Worm (Caenorhabditis elegans) whole organism, L2 larva: ENCODE measurements around the gene cin-4.

Experiments used
- C34F6.9 ChIP-seq: fragments of 150-350 bp; optimal IDR thresholded peaks from 2 replicates; lab custom pipeline; 2014; ENCODE audit warnings: missing biosample characterization, missing genetic modification characterization
- F13H6.1 ChIP-seq: sonication (generic microtip); optimal IDR thresholded peaks from 2 replicates; lab custom pipeline; 2016; ENCODE audit warnings: missing genetic modification characterization, missing compliant biosample characterization
- R02D3.7 ChIP-seq: fragments of 150-350 bp; optimal IDR thresholded peaks from 2 replicates; lab custom pipeline; 2014; ENCODE audit warnings: missing biosample characterization, missing genetic modification characterization
- Y55F3AM.14 ChIP-seq: fragments of 200-800 bp; sonication (Bioruptor generic); optimal IDR thresholded peaks from 2 replicates; lab custom pipeline; 2018; ENCODE audit warnings: mild to moderate bottlenecking, missing genetic modification characterization, missing compliant biosample characterization
- ZK546.5 ChIP-seq: sonication (generic microtip); optimal IDR thresholded peaks from 2 replicates; lab custom pipeline; 2017; ENCODE audit warnings: missing biosample characterization, missing genetic modification characterization
- alr-1 ChIP-seq: fragments of 150-350 bp; optimal IDR thresholded peaks from 2 replicates; lab custom pipeline; 2014; ENCODE audit warnings: missing biosample characterization, missing genetic modification characterization
- aly-2 ChIP-seq: fragments of 150-350 bp; optimal IDR thresholded peaks from 2 replicates; lab custom pipeline; 2014; ENCODE audit warnings: missing biosample characterization, missing genetic modification characterization
- blmp-1 ChIP-seq: sonication (generic microtip); optimal IDR thresholded peaks from 2 replicates; lab custom pipeline; 2017; ENCODE audit warnings: missing genetic modification characterization, mild to moderate bottlenecking, missing compliant biosample characterization, antibody characterized with exemption, moderate library complexity; ENCODE audit not compliant: insufficient read depth
- ceh-16 ChIP-seq: fragments of 150-350 bp; optimal IDR thresholded peaks from 2 replicates; lab custom pipeline; 2014; ENCODE audit warnings: missing biosample characterization, missing genetic modification characterization
- ceh-82 ChIP-seq: fragments of 150-350 bp; optimal IDR thresholded peaks from 2 replicates; lab custom pipeline; 2014; ENCODE audit warnings: missing biosample characterization, missing genetic modification characterization
- crh-2 ChIP-seq: sonication (generic microtip); optimal IDR thresholded peaks from 2 replicates; lab custom pipeline; 2017; ENCODE audit warnings: missing biosample characterization, missing genetic modification characterization
- dmd-4 ChIP-seq: sonication (generic microtip); optimal IDR thresholded peaks from 2 replicates; lab custom pipeline; 2017; ENCODE audit warnings: missing biosample characterization, missing genetic modification characterization
- egl-27 ChIP-seq: sonication (generic microtip); optimal IDR thresholded peaks from 3 replicates; lab custom pipeline; 2017; ENCODE audit warnings: missing biosample characterization, missing genetic modification reagents, missing genetic modification characterization
- elt-1 ChIP-seq: fragments of 150-350 bp; optimal IDR thresholded peaks from 2 replicates; lab custom pipeline; 2014; ENCODE audit warnings: missing biosample characterization, missing genetic modification characterization
- elt-3 ChIP-seq: sonication (generic microtip); optimal IDR thresholded peaks from 2 replicates; lab custom pipeline; 2017; ENCODE audit warnings: missing biosample characterization, missing genetic modification characterization
- fos-1 ChIP-seq: fragments of 150-350 bp; optimal IDR thresholded peaks from 2 replicates; lab custom pipeline; 2014; ENCODE audit warnings: missing biosample characterization, missing genetic modification characterization
- gmeb-1 ChIP-seq: fragments of 150-350 bp; optimal IDR thresholded peaks from 2 replicates; lab custom pipeline; 2014; ENCODE audit warnings: missing biosample characterization, missing genetic modification characterization
- lin-13 ChIP-seq: fragments of 150-350 bp; optimal IDR thresholded peaks from 2 replicates; lab custom pipeline; 2014; ENCODE audit warnings: missing biosample characterization, missing genetic modification reagents, missing genetic modification characterization
- lin-39 ChIP-seq: fragments of 150-350 bp; optimal IDR thresholded peaks from 2 replicates; lab custom pipeline; 2014; ENCODE audit warnings: missing biosample characterization, missing genetic modification reagents, missing genetic modification characterization
- lsy-2 ChIP-seq, 2 experiments: fragments of 150-350 bp in 1 of 2; sonication (generic microtip) in 1 of 2; optimal IDR thresholded peaks; 2 replicates each; lab custom pipeline; 2014 to 2017; ENCODE audit warnings: missing biosample characterization in 2 of 2, missing genetic modification characterization in 2 of 2
- mab-5 ChIP-seq: fragments of 150-350 bp; optimal IDR thresholded peaks from 2 replicates; lab custom pipeline; 2014; ENCODE audit warnings: missing biosample characterization, missing genetic modification characterization
- mbf-1 ChIP-seq: sonication (generic microtip); optimal IDR thresholded peaks from 2 replicates; lab custom pipeline; 2017; ENCODE audit warnings: missing biosample characterization, missing genetic modification characterization
- mdl-1 ChIP-seq, 2 experiments: fragments of 150-350 bp in 1 of 2; sonication (generic microtip) in 1 of 2; optimal IDR thresholded peaks; 2 replicates each; lab custom pipeline; 2017; ENCODE audit warnings: missing biosample characterization in 2 of 2, missing genetic modification characterization in 2 of 2
- nhr-10 ChIP-seq: sonication (generic microtip); optimal IDR thresholded peaks from 2 replicates; lab custom pipeline; 2017; ENCODE audit warnings: missing biosample characterization, missing genetic modification characterization
- nhr-11 ChIP-seq: fragments of 150-350 bp; optimal IDR thresholded peaks from 2 replicates; lab custom pipeline; 2014; ENCODE audit warnings: missing biosample characterization, missing genetic modification characterization
- nhr-12 ChIP-seq: fragments of 150-350 bp; optimal IDR thresholded peaks from 2 replicates; lab custom pipeline; 2014; ENCODE audit warnings: missing biosample characterization, missing genetic modification characterization
- nhr-129 ChIP-seq: fragments of 150-350 bp; optimal IDR thresholded peaks from 2 replicates; lab custom pipeline; 2014; ENCODE audit warnings: missing biosample characterization, missing genetic modification characterization
- nhr-21 ChIP-seq: fragments of 150-350 bp; optimal IDR thresholded peaks from 2 replicates; lab custom pipeline; 2014; ENCODE audit warnings: missing biosample characterization, missing genetic modification characterization
- nhr-23 ChIP-seq: fragments of 150-350 bp; optimal IDR thresholded peaks from 2 replicates; lab custom pipeline; 2014; ENCODE audit warnings: missing biosample characterization, missing genetic modification reagents, missing genetic modification characterization
- nhr-25 ChIP-seq: fragments of 150-350 bp; sonication (generic microtip); optimal IDR thresholded peaks from 3 replicates; lab custom pipeline; 2014; ENCODE audit warnings: missing biosample characterization, missing genetic modification characterization
- nhr-77 ChIP-seq: fragments of 150-350 bp; optimal IDR thresholded peaks from 2 replicates; lab custom pipeline; 2014; ENCODE audit warnings: missing biosample characterization, missing genetic modification characterization
- peb-1 ChIP-seq: fragments of 150-350 bp; optimal IDR thresholded peaks from 2 replicates; lab custom pipeline; 2014; ENCODE audit warnings: missing biosample characterization, missing genetic modification characterization
- skn-1 ChIP-seq: sonication (generic microtip); optimal IDR thresholded peaks from 2 replicates; lab custom pipeline; 2017; ENCODE audit warnings: missing biosample characterization, missing genetic modification characterization
- sma-3 ChIP-seq: sonication (generic microtip); optimal IDR thresholded peaks from 2 replicates; lab custom pipeline; 2016; ENCODE audit warnings: missing genetic modification reagents, missing genetic modification characterization, missing compliant biosample characterization
- sma-9 ChIP-seq, 2 experiments: fragments of 150-350 bp in 1 of 2; sonication (generic microtip) in 1 of 2; optimal IDR thresholded peaks; 2 replicates each; lab custom pipeline; 2014 to 2016; ENCODE audit warnings: missing genetic modification characterization in 2 of 2, mild to moderate bottlenecking in 1 of 2, missing biosample characterization in 1 of 2, missing compliant biosample characterization in 1 of 2, missing genetic modification reagents in 1 of 2, moderate library complexity in 1 of 2
- snpc-4 ChIP-seq: fragments of 150-350 bp; optimal IDR thresholded peaks from 2 replicates; lab custom pipeline; 2014; ENCODE audit warnings: missing biosample characterization, missing genetic modification characterization
- unc-39 ChIP-seq: fragments of 150-350 bp; optimal IDR thresholded peaks from 2 replicates; lab custom pipeline; 2014; ENCODE audit warnings: missing biosample characterization, missing genetic modification characterization
- unc-55 ChIP-seq: fragments of 150-350 bp; sonication (generic microtip); optimal IDR thresholded peaks from 3 replicates; lab custom pipeline; 2014; ENCODE audit warnings: missing biosample characterization, missing genetic modification reagents, missing genetic modification characterization
- unc-62 ChIP-seq: fragments of 150-350 bp; optimal IDR thresholded peaks from 2 replicates; lab custom pipeline; 2014; ENCODE audit warnings: missing biosample characterization, missing genetic modification reagents, missing genetic modification characterization
- ztf-1 ChIP-seq: fragments of 200-800 bp; sonication (Bioruptor generic); conservative IDR thresholded peaks from 2 replicates; pipeline ENCODE4 v1.3.6; 2022; ENCODE audit warnings: missing genetic modification characterization, missing compliant biosample characterization
- ztf-11 ChIP-seq: sonication (generic microtip); optimal IDR thresholded peaks from 2 replicates; lab custom pipeline; 2017; ENCODE audit warnings: missing biosample characterization, missing genetic modification characterization
- ztf-4 ChIP-seq: fragments of 150-350 bp; optimal IDR thresholded peaks from 2 replicates; lab custom pipeline; 2014; ENCODE audit warnings: missing biosample characterization, missing genetic modification characterization

cin-4 gene

DNA sequence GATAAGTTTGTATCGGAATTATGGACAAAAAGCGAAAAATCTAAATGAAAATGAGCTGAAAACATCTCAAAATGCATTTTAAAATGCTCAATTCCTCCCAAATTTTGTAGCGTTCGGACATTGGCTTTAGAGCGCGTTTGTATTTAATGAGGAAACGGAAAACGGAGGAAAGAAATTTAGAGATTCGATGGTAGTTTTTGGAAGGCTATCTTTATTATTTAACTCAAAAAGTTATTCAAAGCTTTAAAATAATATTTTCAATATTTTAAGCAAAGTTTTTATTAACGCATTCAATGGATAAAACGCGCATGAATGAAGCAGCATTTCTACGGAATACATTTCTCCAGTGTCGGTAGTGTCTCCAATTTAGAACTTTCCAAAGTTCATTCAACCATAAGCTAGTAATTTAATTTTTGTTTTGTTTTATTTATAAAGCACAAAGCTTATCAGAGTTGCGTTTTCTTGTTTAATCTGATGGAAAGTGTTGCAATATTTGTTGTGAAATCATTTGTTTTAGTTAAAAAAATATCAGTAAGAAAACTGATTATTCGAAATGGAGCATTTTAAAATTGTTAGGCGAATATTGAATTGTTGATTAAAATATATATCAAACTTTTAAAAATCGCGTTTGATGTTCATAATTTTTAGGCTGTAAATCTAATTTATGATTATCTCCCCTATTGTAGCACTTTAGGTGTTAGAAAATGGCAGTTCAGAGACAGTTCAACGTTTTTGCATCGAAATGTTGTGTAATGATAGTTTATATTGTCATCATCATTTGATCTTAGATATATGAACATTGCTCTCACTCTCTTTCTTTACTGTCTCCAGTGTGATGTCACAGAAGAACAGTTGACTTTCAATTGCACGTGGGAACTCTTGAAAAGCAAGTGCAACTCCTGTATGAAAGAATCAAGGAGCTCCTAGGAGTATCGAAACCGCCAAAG, 34.8 kb downstream of the cin-4 start:
- TF ChIP-seq F13H6.1 (peak; percentile 55), elt-1 (tag; lab: Kevin White, UChicago) (no peak), fos-1 (tag; lab: Kevin White, UChicago) (peak; percentile 24), ztf-11 (no peak), nhr-77 (tag; lab: Kevin White, UChicago) (no peak), nhr-10 (tag; lab: Kevin White, UChicago) (no peak), crh-2 (tag; lab: Kevin White, UChicago) (peak; percentile 42), peb-1 (no peak), egl-27 (tag; lab: Kevin White, UChicago) (no peak), lsy-2 (tag; optimal IDR thresholded peaks at IDR 0.05; lab: Kevin White, UChicago) (peak; percentile 14 to 83), ztf-1 (GFP tag; lab: Robert Waterston, UW) (no peak), snpc-4 (no peak), dmd-4 (tag; lab: Kevin White, UChicago) (no peak), skn-1 (tag; lab: Kevin White, UChicago) (no peak), nhr-25 (tag; lab: Kevin White, UChicago) (no peak), mbf-1 (tag; lab: Kevin White, UChicago) (no peak), blmp-1 (tag; lab: Kevin White, UChicago) (no peak), sma-3 (GFP tag; lab: Kevin White, UChicago) (peak; percentile 73), unc-55 (GFP tag; lab: Kevin White, UChicago) (peak; percentile 77), lin-39 (no peak), elt-3 (tag; lab: Kevin White, UChicago) (no peak), lin-13 (GFP tag; lab: Kevin White, UChicago) (peak; percentile 41), R02D3.7 (no peak), aly-2 (no peak), ceh-16 (tag; lab: Kevin White, UChicago) (no peak), nhr-129 (tag; lab: Kevin White, UChicago) (peak; percentile 70), nhr-23 (no peak), unc-62 (GFP tag; lab: Kevin White, UChicago) (no peak), Y55F3AM.14 (GFP tag; lab: Kevin White, UChicago) (no peak), ztf-4 (tag; lab: Kevin White, UChicago) (peak; percentile 2), gmeb-1 (tag; lab: Kevin White, UChicago) (peak; percentile 50), mdl-1 (tag; optimal IDR thresholded peaks at IDR 0.05; lab: Kevin White, UChicago) (peak in 1 of 2 experiments; percentile 23), ZK546.5 (no peak), sma-9 (GFP tag; optimal IDR thresholded peaks at IDR 0.05; lab: Kevin White, UChicago) (peak; percentile 76), sma-9 (tag; optimal IDR thresholded peaks at IDR 0.05; lab: Kevin White, UChicago) (no peak), unc-39 (tag; lab: Kevin White, UChicago) (no peak), ceh-82 (tag; lab: Kevin White, UChicago) (no peak), alr-1 (no peak), nhr-21 (peak; percentile 12), mab-5 (tag; lab: Kevin White, UChicago) (no peak), nhr-11 (peak; percentile 57), C34F6.9 (tag; lab: Kevin White, UChicago) (peak; percentile 96), nhr-12 (no peak)

DNA sequence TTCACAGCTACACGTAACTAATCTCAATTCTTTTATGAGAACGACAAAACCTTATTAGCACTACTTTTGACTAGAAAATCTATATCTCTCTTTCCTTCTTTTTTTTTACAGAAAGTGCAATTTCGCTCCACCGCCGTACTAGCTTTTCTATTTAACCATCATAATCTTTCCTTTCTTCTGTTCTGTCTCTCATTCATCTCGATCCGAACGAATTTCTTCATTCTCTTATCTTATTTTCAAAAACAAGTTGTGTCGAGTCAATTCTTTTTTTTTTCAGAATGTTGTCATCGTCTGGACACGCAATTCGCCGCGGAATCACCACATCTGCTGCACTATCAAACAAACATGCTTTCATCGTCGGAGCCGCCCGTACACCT, 35.4 kb downstream of the cin-4 start, which contains the start of gene kat-1:
kat-1 (plus strand) TSS at position 278 of the 377 bp plus-strand sequence.
- TF ChIP-seq ceh-82 (tag; lab: Kevin White, UChicago), result no peak
- TF ChIP-seq elt-3 (tag; lab: Kevin White, UChicago), result no peak
- TF ChIP-seq elt-1 (tag; lab: Kevin White, UChicago), result no peak
- TF ChIP-seq fos-1 (tag; lab: Kevin White, UChicago), result no peak
- TF ChIP-seq mbf-1 (tag; lab: Kevin White, UChicago), result no peak
- no peak for TF ChIP-seq R02D3.7
- TF ChIP-seq sma-9 (GFP tag; optimal IDR thresholded peaks at IDR 0.05; lab: Kevin White, UChicago), result no peak
- TF ChIP-seq sma-9 (tag; optimal IDR thresholded peaks at IDR 0.05; lab: Kevin White, UChicago), result no peak
- TF ChIP-seq unc-62 (GFP tag; lab: Kevin White, UChicago), result no peak
- no peak for TF ChIP-seq nhr-11
- no peak for TF ChIP-seq nhr-12
- no peak for TF ChIP-seq unc-55 (GFP tag; lab: Kevin White, UChicago)
- TF ChIP-seq ceh-16 (tag; lab: Kevin White, UChicago), result no peak
- no peak for TF ChIP-seq ZK546.5
- no peak for TF ChIP-seq lin-13 (GFP tag; lab: Kevin White, UChicago)
